Fruit fly (Drosophila melanogaster) whole organism, wandering third instar larva: ENCODE measurements around the gene Spn28Da.

Experiments
- Dfd ChIP-seq: fragments of >200 bp; optimal IDR thresholded peaks from 2 replicates; lab custom pipeline; 2017; ENCODE audit warnings: missing biosample characterization, missing genetic modification characterization
- Dif ChIP-seq: fragments of 200-275, 200-300 bp; sonication (Bioruptor generic); optimal IDR thresholded peaks from 2 replicates; lab custom pipeline; 2018; ENCODE audit warnings: missing biosample characterization, missing genetic modification characterization; ENCODE audit not compliant: partially characterized antibody
- HLH106 ChIP-seq: fragments of 200-800 bp; optimal IDR thresholded peaks from 3 replicates; lab custom pipeline; 2019; ENCODE audit warnings: missing biosample characterization, mild to moderate bottlenecking, missing genetic modification characterization, moderate library complexity
- Hr83 ChIP-seq: fragments of 200-300 bp; sonication (Bioruptor generic); optimal IDR thresholded peaks from 2 replicates; lab custom pipeline; 2016; ENCODE audit warnings: missing biosample characterization, mild to moderate bottlenecking, missing genetic modification characterization, moderate library complexity; ENCODE audit not compliant: poor library complexity, severe bottlenecking
- N ChIP-seq: fragments of >200 bp; optimal IDR thresholded peaks from 2 replicates; lab custom pipeline; 2018; ENCODE audit warnings: missing biosample characterization, missing external identifiers, missing genetic modification characterization
- Rel ChIP-seq, 2 experiments: fragments of 200-800 bp; sonication (Bioruptor generic) in 1 of 2; optimal IDR thresholded peaks; 2 replicates in 1 of 2; 3 replicates in 1 of 2; lab custom pipeline; 2016 to 2019; ENCODE audit warnings: mild to moderate bottlenecking in 2 of 2, missing biosample characterization in 2 of 2, missing genetic modification characterization in 2 of 2, moderate library complexity in 1 of 2
- Sp1 ChIP-seq: fragments of 200-800 bp; sonication (Bioruptor generic); optimal IDR thresholded peaks from 3 replicates; lab custom pipeline; 2019; ENCODE audit warnings: missing biosample characterization, mild to moderate bottlenecking, missing genetic modification characterization, moderate library complexity
- Vsx2 ChIP-seq: fragments of 200-300, 225-300 bp; sonication (Bioruptor generic); optimal IDR thresholded peaks from 2 replicates; lab custom pipeline; 2018; ENCODE audit warnings: missing biosample characterization, missing genetic modification characterization; ENCODE audit not compliant: partially characterized antibody
- dmrt93B ChIP-seq: fragments of 200-800 bp; sonication (Bioruptor generic); optimal IDR thresholded peaks from 2 replicates; lab custom pipeline; 2018; ENCODE audit warnings: missing biosample characterization, mild to moderate bottlenecking, missing genetic modification characterization
- fru ChIP-seq: fragments of 200-800 bp; sonication (Bioruptor generic); optimal IDR thresholded peaks from 3 replicates; lab custom pipeline; 2016; ENCODE audit warnings: missing biosample characterization, mild to moderate bottlenecking, missing genetic modification characterization
- pan ChIP-seq: fragments of >200 bp; optimal IDR thresholded peaks from 2 replicates; lab custom pipeline; 2017
- psq ChIP-seq: fragments of 200-800 bp; sonication (Bioruptor generic); optimal IDR thresholded peaks from 3 replicates; lab custom pipeline; 2017; ENCODE audit warnings: missing biosample characterization, mild to moderate bottlenecking, missing genetic modification characterization, moderate library complexity
- tai ChIP-seq: sonication (Bioruptor generic); optimal IDR thresholded peaks from 2 replicates; lab custom pipeline; 2016; ENCODE audit warnings: missing biosample characterization, missing genetic modification characterization

DNA sequence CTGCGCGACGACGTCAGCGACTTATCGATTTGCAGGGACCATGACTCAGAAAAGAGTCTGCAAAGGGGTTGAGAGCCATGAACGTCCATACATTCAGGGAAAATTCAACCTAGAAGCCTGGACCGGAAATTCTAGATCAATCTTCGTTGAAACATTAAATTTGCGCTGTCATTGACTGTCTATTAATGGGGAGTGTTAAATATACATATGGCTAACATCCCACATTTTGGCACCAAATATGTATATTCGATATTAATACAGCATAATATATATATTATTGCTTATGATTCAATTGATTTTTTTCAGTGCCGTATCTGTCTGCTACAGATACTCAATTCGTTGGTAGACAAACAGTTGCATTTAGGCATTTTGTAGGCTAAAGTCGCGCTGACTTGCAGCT lies 20.3 kb downstream of the Spn28Da start:
- TF ChIP-seq Rel (GFP tag; optimal IDR thresholded peaks at IDR 0.05; lab: Kevin White, UChicago) (no peak), Rel (tag; optimal IDR thresholded peaks at IDR 0.05; lab: Kevin White, UChicago) (no peak), fru (no peak), Dif (GFP tag; lab: Kevin White, UChicago) (no peak), pan (lab: Kevin White, UChicago) (no peak), psq (no peak), N (no peak), dmrt93B (GFP tag; lab: Kevin White, UChicago) (no peak), Sp1 (GFP tag; lab: Kevin White, UChicago) (no peak), Dfd (GFP tag; lab: Kevin White, UChicago) (no peak), tai (GFP tag; lab: Kevin White, UChicago) (no peak), Hr83 (GFP tag; lab: Kevin White, UChicago) (no peak), Vsx2 (GFP tag; lab: Kevin White, UChicago) (no peak), HLH106 (tag; lab: Kevin White, UChicago) (no peak)
